Worm (Caenorhabditis elegans) whole organism, L2 larva: ENCODE measurements around the gene nhr-213.

Experiments
- egl-27 ChIP-seq: sonication (generic microtip); optimal IDR thresholded peaks from 3 replicates; lab custom pipeline; 2017; ENCODE audit warnings: missing biosample characterization, missing genetic modification reagents, missing genetic modification characterization
- elt-1 ChIP-seq: fragments of 150-350 bp; optimal IDR thresholded peaks from 2 replicates; lab custom pipeline; 2014; ENCODE audit warnings: missing biosample characterization, missing genetic modification characterization
- nhr-25 ChIP-seq: fragments of 150-350 bp; sonication (generic microtip); optimal IDR thresholded peaks from 3 replicates; lab custom pipeline; 2014; ENCODE audit warnings: missing biosample characterization, missing genetic modification characterization
- unc-62 ChIP-seq: fragments of 150-350 bp; optimal IDR thresholded peaks from 2 replicates; lab custom pipeline; 2014; ENCODE audit warnings: missing biosample characterization, missing genetic modification reagents, missing genetic modification characterization
- zag-1 ChIP-seq: fragments of 150-350 bp; optimal IDR thresholded peaks from 2 replicates; lab custom pipeline; 2014; ENCODE audit warnings: missing biosample characterization, missing genetic modification characterization
- ztf-11 ChIP-seq: sonication (generic microtip); optimal IDR thresholded peaks from 2 replicates; lab custom pipeline; 2017; ENCODE audit warnings: missing biosample characterization, missing genetic modification characterization

DNA sequence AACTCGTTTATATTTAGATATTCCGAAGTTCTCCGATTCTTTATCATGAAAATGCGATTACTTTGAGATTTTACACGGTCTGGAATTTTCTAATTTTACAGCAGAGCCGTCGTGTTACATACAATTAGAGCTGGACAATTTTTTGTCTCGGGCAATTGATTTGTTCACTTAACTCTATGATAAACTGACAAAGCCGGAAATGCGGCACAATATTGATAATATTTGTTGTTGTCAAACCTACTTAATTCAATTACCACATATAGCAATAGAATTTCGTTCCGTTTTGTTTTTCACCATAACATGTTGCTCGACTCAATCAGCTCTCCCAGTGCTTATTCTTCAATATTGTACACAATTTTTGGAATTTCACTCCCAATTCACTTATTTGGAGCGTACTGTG is 33.5 kb downstream of the nhr-213 start, which contains the start of gene srh-299:
- TF ChIP-seq ztf-11 (tag; lab: Kevin White, UChicago) = no peak
- TF ChIP-seq unc-62 (GFP tag; lab: Kevin White, UChicago) = no peak
- TF ChIP-seq nhr-25 (tag; lab: Kevin White, UChicago) = no peak
- TF ChIP-seq egl-27 = no peak
- no peak for TF ChIP-seq elt-1 (tag; lab: Kevin White, UChicago)
- no peak for TF ChIP-seq zag-1 (tag; lab: Kevin White, UChicago)
